Worm (Caenorhabditis elegans) whole organism, L4 larva: ENCODE measurements around the gene unc-45.

Source experiments
- D1046.2 ChIP-seq: fragments of 200-800 bp; sonication (Bioruptor generic); IDR thresholded peaks from 2 replicates; pipeline ENCODE4 v1.3.6; 2022; ENCODE audit warnings: missing genetic modification characterization, missing compliant biosample characterization
- F26F4.8 ChIP-seq: fragments of 200-800 bp; sonication (Bioruptor generic); conservative IDR thresholded peaks from 2 replicates; pipeline ENCODE4 v1.3.6; 2022; ENCODE audit warnings: missing genetic modification characterization, missing compliant biosample characterization
- F49E8.2 ChIP-seq: sonication (generic microtip); optimal IDR thresholded peaks from 2 replicates; lab custom pipeline; 2016; ENCODE audit warnings: missing compliant biosample characterization, mild to moderate bottlenecking, missing genetic modification characterization, borderline replicate concordance
- R02D3.7 ChIP-seq: fragments of 150-350 bp; sonication (generic microtip); optimal IDR thresholded peaks from 3 replicates; lab custom pipeline; 2014; ENCODE audit warnings: missing biosample characterization, missing genetic modification characterization
- Y105C5A.15 ChIP-seq: fragments of 200-800 bp; sonication (Bioruptor generic); IDR thresholded peaks from 2 replicates; pipeline ENCODE4 v1.3.6; 2022; ENCODE audit warnings: missing genetic modification characterization, missing compliant biosample characterization
- aha-1 ChIP-seq: fragments of 150-350 bp; peaks from one replicate; lab custom pipeline; 2014; ENCODE audit warnings: missing biosample characterization, missing genetic modification characterization
- aly-2 ChIP-seq: sonication (generic microtip); optimal IDR thresholded peaks from 2 replicates; lab custom pipeline; 2018; ENCODE audit warnings: missing biosample characterization, missing genetic modification characterization
- attf-4 ChIP-seq: sonication (generic microtip); optimal IDR thresholded peaks from 3 replicates; lab custom pipeline; 2017; ENCODE audit warnings: missing biosample characterization, missing genetic modification characterization
- ceh-62 ChIP-seq: sonication (generic microtip); optimal IDR thresholded peaks from 2 replicates; lab custom pipeline; 2017; ENCODE audit warnings: missing biosample characterization, missing genetic modification characterization
- cey-2 ChIP-seq: sonication (generic microtip); optimal IDR thresholded peaks from 3 replicates; lab custom pipeline; 2017; ENCODE audit warnings: missing genetic modification characterization, mild to moderate bottlenecking, missing compliant biosample characterization, antibody characterized with exemption, borderline replicate concordance; ENCODE audit not compliant: insufficient read depth
- dmd-6 ChIP-seq: fragments of 200-800 bp; sonication (Bioruptor generic); IDR thresholded peaks from 2 replicates; pipeline ENCODE4 v1.3.6; 2022; ENCODE audit warnings: missing genetic modification reagents, missing genetic modification characterization, missing compliant biosample characterization
- duxl-1 ChIP-seq: sonication (generic microtip); optimal IDR thresholded peaks from 2 replicates; lab custom pipeline; 2016; ENCODE audit warnings: mild to moderate bottlenecking, missing genetic modification characterization, moderate library complexity, missing compliant biosample characterization; ENCODE audit not compliant: poor library complexity
- egl-27 ChIP-seq: sonication (generic microtip); optimal IDR thresholded peaks from 3 replicates; lab custom pipeline; 2017; ENCODE audit warnings: missing biosample characterization, missing genetic modification reagents, missing genetic modification characterization
- fkh-10 ChIP-seq: fragments of 150-350 bp; optimal IDR thresholded peaks from 2 replicates; lab custom pipeline; 2014; ENCODE audit warnings: missing biosample characterization, missing genetic modification reagents, missing genetic modification characterization
- gei-8 ChIP-seq: fragments of 200-800 bp; sonication (Bioruptor generic); optimal IDR thresholded peaks from 2 replicates; lab custom pipeline; 2018; ENCODE audit warnings: mild to moderate bottlenecking, missing genetic modification characterization, missing compliant biosample characterization
- hif-1 ChIP-seq, 2 experiments: sonication (generic microtip); optimal IDR thresholded peaks; 2 replicates each; lab custom pipeline; 2016 to 2017; ENCODE audit warnings: missing compliant biosample characterization in 2 of 2, missing genetic modification characterization in 2 of 2, missing genetic modification reagents in 2 of 2, missing genotype in 2 of 2, mild to moderate bottlenecking in 1 of 2
- jun-1 ChIP-seq: fragments of 150-350 bp; optimal IDR thresholded peaks from 2 replicates; lab custom pipeline; 2014; ENCODE audit warnings: missing biosample characterization, missing genetic modification reagents, missing genetic modification characterization
- lim-7 ChIP-seq: fragments of 200-800 bp; sonication (Bioruptor generic); IDR thresholded peaks from 2 replicates; pipeline ENCODE4 v1.3.6; 2022; ENCODE audit warnings: missing genetic modification characterization, missing compliant biosample characterization
- lin-1 ChIP-seq: fragments of 200-800 bp; sonication (Bioruptor generic); IDR thresholded peaks from 2 replicates; pipeline ENCODE4 v1.3.6; 2022; ENCODE audit warnings: missing genetic modification reagents, missing genetic modification characterization, missing compliant biosample characterization
- lin-15B ChIP-seq: fragments of 150-350 bp; sonication (generic microtip); optimal IDR thresholded peaks from 3 replicates; lab custom pipeline; 2014; ENCODE audit warnings: missing biosample characterization, missing genetic modification characterization
- lin-38 ChIP-seq: fragments of 200-800 bp; sonication (Bioruptor generic); IDR thresholded peaks from 2 replicates; pipeline ENCODE4 v1.3.6; 2022; ENCODE audit warnings: missing genetic modification reagents, missing genetic modification characterization, missing compliant biosample characterization
- madf-5 ChIP-seq, 2 experiments: fragments of 200-800 bp; sonication (Bioruptor generic); IDR thresholded peaks; 2 replicates each; pipeline ENCODE4 v1.3.6; 2022; ENCODE audit warnings: missing compliant biosample characterization in 2 of 2, missing genetic modification characterization in 2 of 2
- mes-2 ChIP-seq: sonication (generic microtip); optimal IDR thresholded peaks from 2 replicates; lab custom pipeline; 2016; ENCODE audit warnings: missing genotype, mild to moderate bottlenecking, missing genetic modification characterization, missing compliant biosample characterization; ENCODE audit not compliant: poor library complexity, severe bottlenecking
- mxl-3 ChIP-seq: fragments of 200-800 bp; sonication (Bioruptor generic); optimal IDR thresholded peaks from 2 replicates; lab custom pipeline; 2018; ENCODE audit warnings: mild to moderate bottlenecking, missing genetic modification characterization, missing compliant biosample characterization
- nhr-102 ChIP-seq: sonication (generic microtip); optimal IDR thresholded peaks from 2 replicates; lab custom pipeline; 2016; ENCODE audit warnings: mild to moderate bottlenecking, missing genetic modification characterization, moderate library complexity, missing compliant biosample characterization
- nhr-11 ChIP-seq: fragments of 150-350 bp; optimal IDR thresholded peaks from 2 replicates; lab custom pipeline; 2014; ENCODE audit warnings: missing biosample characterization, missing genetic modification characterization
- nhr-111 ChIP-seq: fragments of 200-800 bp; sonication (Bioruptor generic); optimal IDR thresholded peaks from 2 replicates; lab custom pipeline; 2018; ENCODE audit warnings: mild to moderate bottlenecking, missing genetic modification characterization, missing compliant biosample characterization
- nhr-41 ChIP-seq: fragments of 200-800 bp; sonication (Bioruptor generic); IDR thresholded peaks from 2 replicates; pipeline ENCODE4 v1.3.6; 2022; ENCODE audit warnings: missing genetic modification reagents, missing genetic modification characterization, missing compliant biosample characterization
- nhr-48 ChIP-seq: sonication (generic microtip); optimal IDR thresholded peaks from 2 replicates; lab custom pipeline; 2016; ENCODE audit warnings: mild to moderate bottlenecking, missing genetic modification characterization, missing compliant biosample characterization
- nhr-6 ChIP-seq: fragments of 150-350 bp; optimal IDR thresholded peaks from 2 replicates; lab custom pipeline; 2014; ENCODE audit warnings: missing biosample characterization, missing genetic modification characterization
- pha-4 ChIP-seq, 2 experiments: fragments of 150-350 bp in 1 of 2; fragments of 200-800 bp in 1 of 2; sonication (Bioruptor generic) in 1 of 2; IDR thresholded peaks in 1 of 2; optimal IDR thresholded peaks in 1 of 2; 2 replicates each; pipeline versions ENCODE4 v1.3.6 to Lab custom; 2014 to 2022; ENCODE audit warnings: missing genetic modification characterization in 2 of 2, missing genetic modification reagents in 2 of 2, missing biosample characterization in 1 of 2, missing compliant biosample characterization in 1 of 2
- php-3 ChIP-seq: fragments of 200-800 bp; sonication (Bioruptor generic); IDR thresholded peaks from 2 replicates; pipeline ENCODE4 v1.3.6; 2022; ENCODE audit warnings: missing genetic modification reagents, missing genetic modification characterization, missing compliant biosample characterization
- saeg-2 ChIP-seq: fragments of 200-800 bp; sonication (Bioruptor generic); IDR thresholded peaks from 2 replicates; pipeline ENCODE4 v1.3.6; 2022; ENCODE audit warnings: missing genetic modification reagents, missing genetic modification characterization, missing compliant biosample characterization
- set-16 ChIP-seq: fragments of 200-800 bp; sonication (Bioruptor generic); IDR thresholded peaks from 2 replicates; pipeline ENCODE4 v1.3.6; 2022; ENCODE audit warnings: missing genetic modification reagents, missing genetic modification characterization, missing compliant biosample characterization
- skn-1 ChIP-seq: fragments of 150-350 bp; optimal IDR thresholded peaks from 2 replicates; lab custom pipeline; 2014; ENCODE audit warnings: missing biosample characterization, missing genetic modification characterization
- snpc-1.2 ChIP-seq: fragments of 200-800 bp; sonication (Bioruptor generic); IDR thresholded peaks from 2 replicates; pipeline ENCODE4 v1.3.6; 2022; ENCODE audit warnings: missing genetic modification reagents, missing genetic modification characterization, missing compliant biosample characterization
- snpc-4 ChIP-seq: fragments of 150-350 bp; optimal IDR thresholded peaks from 2 replicates; lab custom pipeline; 2014; ENCODE audit warnings: missing biosample characterization, missing genetic modification characterization
- unc-39 ChIP-seq: sonication (generic microtip); optimal IDR thresholded peaks from 2 replicates; lab custom pipeline; 2017; ENCODE audit warnings: missing biosample characterization, missing genetic modification characterization
- unc-62 ChIP-seq, 3 experiments: fragments of 150-350 bp in 1 of 3; sonication (generic microtip); optimal IDR thresholded peaks in 2 of 3; peaks in 1 of 3; 1 replicate in 1 of 3; 2 replicates in 2 of 3; lab custom pipeline; 2014 to 2017; ENCODE audit warnings: missing biosample characterization in 3 of 3, missing genetic modification characterization in 3 of 3, missing genetic modification reagents in 3 of 3, missing genotype in 1 of 3
- zip-2 ChIP-seq: fragments of 150-350 bp; optimal IDR thresholded peaks from 2 replicates; lab custom pipeline; 2014; ENCODE audit warnings: missing biosample characterization, missing genetic modification characterization
- ztf-7 ChIP-seq: fragments of 150-350 bp; optimal IDR thresholded peaks from 2 replicates; lab custom pipeline; 2014; ENCODE audit warnings: missing biosample characterization, missing genetic modification characterization

The unc-45 gene

DNA sequence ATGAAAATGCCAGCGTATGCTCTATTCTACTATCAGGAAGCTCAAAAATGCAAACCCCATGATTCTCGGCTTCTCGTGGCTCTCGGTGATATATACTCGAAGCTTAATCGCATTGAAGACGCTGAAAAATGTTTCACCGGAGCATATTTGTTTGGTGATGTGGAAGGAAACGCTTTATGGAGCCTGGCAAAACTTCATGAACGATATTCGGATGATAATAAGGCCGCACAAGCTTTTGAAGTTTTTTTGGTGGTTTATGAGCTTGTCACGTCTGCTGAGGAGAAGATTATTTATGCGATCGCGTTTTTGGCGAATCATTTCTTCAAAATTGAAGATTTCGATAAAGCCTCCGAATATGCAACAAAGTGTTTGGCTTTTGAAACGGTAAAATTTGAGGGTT lies 10.1 kb upstream of the unc-45 start:
- TF ChIP-seq mes-2 (tag; lab: Kevin White, UChicago) (no peak), F26F4.8 (GFP tag; lab: Robert Waterston, UW) (no peak), ztf-7 (tag; lab: Kevin White, UChicago) (no peak), unc-62 (GFP tag; optimal IDR thresholded peaks at IDR 0.05 in 1 of 2; lab: Kevin White, UChicago) (peak in 1 of 2 experiments; percentile 90), unc-62 (tag; optimal IDR thresholded peaks at IDR 0.05; lab: Kevin White, UChicago) (no peak), skn-1 (tag; lab: Kevin White, UChicago) (no peak), aha-1 (tag; lab: Kevin White, UChicago) (no peak)

DNA sequence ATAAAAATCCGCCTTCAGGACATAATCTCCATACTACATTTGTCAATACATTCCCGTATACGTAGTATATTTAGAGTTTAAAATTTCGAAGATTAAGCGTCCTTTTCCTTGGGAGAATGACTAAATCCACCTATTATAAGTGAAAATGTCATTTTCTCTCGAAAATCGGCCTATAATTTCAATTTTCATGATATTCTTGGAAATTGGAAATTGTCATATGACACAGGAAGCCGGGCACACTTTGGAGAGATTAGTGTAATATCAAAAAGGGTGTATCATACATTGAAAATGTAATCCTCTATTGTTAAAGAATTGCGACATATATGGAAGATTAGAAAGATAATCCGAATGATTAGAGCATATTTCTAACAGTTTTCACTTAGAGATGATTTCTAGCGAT lies 8.6 kb upstream of the unc-45 start:
- TF ChIP-seq snpc-4 (tag; lab: Kevin White, UChicago) (no peak), nhr-6 (tag; lab: Kevin White, UChicago) (peak; percentile 16), fkh-10 (GFP tag; lab: Kevin White, UChicago) (peak; percentile 31), nhr-11 (tag; lab: Kevin White, UChicago) (peak; percentile 30)

DNA sequence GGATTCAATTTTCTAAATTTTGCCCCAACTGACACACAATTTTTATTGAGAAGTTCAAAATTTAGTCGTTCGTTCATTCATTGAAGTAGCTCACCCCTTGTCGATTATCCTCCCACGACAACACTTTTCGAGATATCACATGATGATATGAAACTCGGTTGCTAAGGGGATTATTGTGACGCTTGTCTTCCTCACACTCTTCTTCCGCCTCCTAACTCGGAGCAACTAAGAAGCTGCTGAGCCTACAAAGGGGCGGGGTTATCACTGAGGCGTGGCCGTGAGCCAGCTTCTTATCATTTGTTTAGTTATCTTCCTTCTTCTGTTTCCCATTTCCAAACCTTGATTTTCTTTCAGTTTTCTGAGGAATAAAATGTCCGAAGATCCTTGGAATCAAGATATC lies 7.8 kb upstream of the unc-45 start, which contains the start of gene F10C5.3:
Gene F10C5.3, plus strand, starts transcription at position 313 of the 400 bp plus-strand sequence.
- TF ChIP-seq madf-5 (GFP tag; IDR thresholded peaks at IDR 0.05; lab: Robert Waterston, UW) (no peak), aha-1 (tag; lab: Kevin White, UChicago) (no peak), hif-1 (tag; optimal IDR thresholded peaks at IDR 0.05; lab: Kevin White, UChicago) (no peak), mxl-3 (GFP tag; lab: Kevin White, UChicago) (no peak), Y105C5A.15 (no peak)

DNA sequence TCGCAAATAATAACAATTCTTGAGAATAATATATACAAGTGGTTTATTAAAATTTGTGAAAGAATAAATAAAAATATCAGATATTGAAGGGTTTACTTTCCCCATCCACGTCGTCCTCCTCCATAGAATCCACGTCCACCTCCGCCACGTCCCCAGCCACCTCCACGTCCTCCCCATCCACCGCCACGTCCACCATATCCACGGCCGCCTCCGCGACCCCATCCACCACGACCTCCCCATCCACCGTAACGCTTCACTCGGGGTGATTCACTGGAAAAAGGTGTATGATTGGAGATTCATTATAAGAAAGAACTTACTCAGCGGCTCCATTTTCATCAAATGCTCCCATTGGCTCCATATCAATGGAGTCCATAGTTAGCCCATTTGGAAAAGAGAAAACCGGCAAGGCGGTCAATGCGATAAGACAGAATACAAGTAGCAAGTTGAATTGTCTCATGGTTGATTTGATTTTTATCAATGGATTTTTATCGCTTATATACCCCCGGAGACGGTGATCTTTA lies 5.2 kb upstream of the unc-45 start, which contains the start of gene nlp-32:
Gene nlp-32, minus strand, starts transcription at position 471 of the 521 bp plus-strand sequence.
- TF ChIP-seq snpc-1.2 (GFP tag; lab: Robert Waterston, UW) (no peak), set-16 (GFP tag; lab: Robert Waterston, UW) (peak; percentile 79)

DNA sequence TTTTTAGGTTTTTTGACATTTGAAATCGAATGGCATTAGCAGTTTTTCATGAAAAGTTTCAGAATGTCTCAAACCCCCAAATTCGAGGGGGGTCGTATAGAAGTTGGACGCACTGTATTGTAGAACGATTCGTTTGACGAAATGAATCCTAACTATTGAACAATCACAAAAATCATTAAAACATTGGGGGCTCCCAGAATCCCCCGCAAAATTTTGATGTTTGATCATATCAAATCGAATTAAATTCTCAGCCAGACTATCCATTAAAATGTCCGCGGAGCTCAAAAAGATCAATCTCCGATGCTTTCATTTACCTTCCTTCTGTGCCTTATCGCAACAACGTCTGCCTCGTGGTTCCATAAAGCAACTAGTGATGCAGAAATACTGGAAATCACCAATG lies 2.9 kb upstream of the unc-45 start, which contains the start of gene F30H5.5:
Gene F30H5.5, plus strand, starts transcription at position 301 of the 400 bp plus-strand sequence.
- no peak for TF ChIP-seq cey-2
- TF ChIP-seq lim-7 (GFP tag; lab: Robert Waterston, UW), result no peak
- TF ChIP-seq nhr-41 (GFP tag; lab: Robert Waterston, UW), result no peak
- no peak for TF ChIP-seq unc-39 (tag; lab: Kevin White, UChicago)
- TF ChIP-seq jun-1 (tag; lab: Kevin White, UChicago), result no peak
- no peak for TF ChIP-seq php-3 (GFP tag; lab: Robert Waterston, UW)
- no peak for TF ChIP-seq nhr-48 (tag; lab: Kevin White, UChicago)
- TF ChIP-seq dmd-6, result no peak
- no peak for TF ChIP-seq egl-27
- no peak for TF ChIP-seq pha-4 (GFP tag; IDR thresholded peaks at IDR 0.05; lab: Robert Waterston, UW)
- no peak for TF ChIP-seq pha-4 (tag; optimal IDR thresholded peaks at IDR 0.05; lab: Kevin White, UChicago)
- no peak for TF ChIP-seq duxl-1 (tag; lab: Kevin White, UChicago)
- no peak for TF ChIP-seq lin-38
- no peak for TF ChIP-seq gei-8 (GFP tag; lab: Kevin White, UChicago)

DNA sequence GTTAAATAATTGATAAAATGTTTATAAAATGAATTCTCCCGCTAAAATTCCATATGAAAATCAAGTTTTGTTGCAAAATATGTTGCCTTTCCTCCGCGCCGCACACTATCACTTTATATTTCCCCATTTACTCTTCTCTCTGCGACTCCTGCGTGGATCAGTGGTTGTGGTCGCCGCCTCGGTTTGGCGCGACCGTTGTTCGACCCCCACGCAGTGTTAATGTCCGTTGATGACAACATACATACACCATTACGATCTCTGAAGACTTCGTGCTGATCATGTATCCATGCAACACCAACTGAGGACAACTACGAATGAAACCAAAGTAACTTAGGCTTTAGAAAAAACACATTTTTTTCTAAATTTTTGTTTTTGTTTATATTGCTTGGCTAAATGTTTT lies 11.2 kb downstream of the unc-45 start:
- TF ChIP-seq lin-1 (GFP tag; lab: Robert Waterston, UW), result peak; percentile 93
- no peak for TF ChIP-seq attf-4 (tag; lab: Kevin White, UChicago)
- peak; percentile 32 for TF ChIP-seq zip-2
- no peak for TF ChIP-seq ceh-62 (tag; lab: Kevin White, UChicago)
- peak; percentile 81 for TF ChIP-seq D1046.2
- peak; percentile 77 for TF ChIP-seq dmd-6
- TF ChIP-seq pha-4 (GFP tag; IDR thresholded peaks at IDR 0.05; lab: Robert Waterston, UW), result peak; percentile 92
- TF ChIP-seq pha-4 (tag; optimal IDR thresholded peaks at IDR 0.05; lab: Kevin White, UChicago), result no peak
- peak; percentile 10 for TF ChIP-seq R02D3.7 (tag; lab: Kevin White, UChicago)
- peak; percentile 83 for TF ChIP-seq F49E8.2 (tag; lab: Kevin White, UChicago)
- no peak for TF ChIP-seq lin-15B (tag; lab: Kevin White, UChicago)
- TF ChIP-seq saeg-2 (GFP tag; lab: Robert Waterston, UW), result peak; percentile 81; the same call in 1 of the 2 replicates
- peak; percentile 42 for TF ChIP-seq aly-2 (tag; lab: Kevin White, UChicago)
- peak; percentile 98 for TF ChIP-seq nhr-111
- peak; percentile 88 for TF ChIP-seq nhr-102 (tag; lab: Kevin White, UChicago)
